Worm (Caenorhabditis elegans): ENCODE results near the gene col-174.

DNA sequence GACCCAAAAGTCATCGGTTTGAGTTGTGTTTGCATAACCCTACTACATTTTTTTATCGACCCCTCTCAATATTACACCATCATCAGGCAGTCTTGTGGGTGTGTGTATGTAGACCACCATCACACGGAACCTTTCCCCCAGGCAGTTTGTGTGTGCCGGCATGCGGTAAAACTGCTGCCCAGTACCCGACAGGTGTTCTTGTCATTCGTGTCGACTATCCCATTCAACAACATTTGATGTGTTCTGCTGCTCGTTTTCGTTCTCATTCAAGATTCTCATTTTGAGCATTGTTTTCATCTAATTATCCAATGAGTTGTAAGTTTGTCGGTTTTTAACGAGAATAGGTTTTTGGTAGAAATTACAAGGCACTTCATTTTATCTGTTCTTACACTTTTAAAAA is 24.0 kb upstream of the col-174 start:
- TF ChIP-seq unc-39 (tag; optimal IDR thresholded peaks at IDR 0.05) (no peak), ceh-16 (tag; optimal IDR thresholded peaks at IDR 0.05) (no peak), elt-3 (tag; optimal IDR thresholded peaks at IDR 0.05) (no peak), nhr-237 (tag; optimal IDR thresholded peaks at IDR 0.05) (no peak)
